Worm (Caenorhabditis elegans): ENCODE data around the gene E02H4.5.

ce11 chrX:14267170-14267569 is 12.2 kb upstream of the E02H4.5 start:
- no peak for TF ChIP-seq nhr-48 (tag; optimal IDR thresholded peaks at IDR 0.05)
- no peak for TF ChIP-seq ztf-11 (tag; optimal IDR thresholded peaks at IDR 0.05)
- no peak for TF ChIP-seq Y48G9A.11 (GFP tag; IDR thresholded peaks at IDR 0.05)
- TF ChIP-seq spr-3 (GFP tag; optimal IDR thresholded peaks at IDR 0.05): no peak
- no peak for TF ChIP-seq F49E8.2 (tag; optimal IDR thresholded peaks at IDR 0.05; ENCODE audit: borderline replicate concordance)
